Fruit fly (Drosophila melanogaster) whole organism, adult: ENCODE measurements around the gene ATPsynB.

Experiments
- CG12768 ChIP-seq: fragments of 200-800 bp; sonication (Bioruptor generic); optimal IDR thresholded peaks from 2 replicates; lab custom pipeline; 2017; ENCODE audit warnings: missing biosample characterization, missing genetic modification characterization, mild to moderate bottlenecking, moderate library complexity, missing genetic modification reagents
- CG14711 ChIP-seq: fragments of 200-800 bp; sonication (Bioruptor generic); optimal IDR thresholded peaks from 2 replicates; lab custom pipeline; 2018; ENCODE audit warnings: missing biosample characterization, mild to moderate bottlenecking, missing genetic modification characterization, moderate library complexity
- CG7045 ChIP-seq: fragments of 200-800 bp; sonication (Bioruptor generic); optimal IDR thresholded peaks from 2 replicates; lab custom pipeline; 2017; ENCODE audit warnings: missing biosample characterization, mild to moderate bottlenecking, missing genetic modification characterization
- CG7101 ChIP-seq: fragments of 200-800 bp; sonication (Bioruptor generic); optimal IDR thresholded peaks from 2 replicates; lab custom pipeline; 2018; ENCODE audit warnings: missing biosample characterization, mild to moderate bottlenecking, missing genetic modification characterization, moderate library complexity
- Clk ChIP-seq: fragments of 200-800 bp; sonication (Bioruptor generic); optimal IDR thresholded peaks from 2 replicates; lab custom pipeline; 2017; ENCODE audit warnings: missing biosample characterization, missing genetic modification characterization
- Mnt ChIP-seq: fragments of 200-800 bp; sonication (Bioruptor generic); optimal IDR thresholded peaks from 2 replicates; lab custom pipeline; 2016; ENCODE audit warnings: missing biosample characterization, mild to moderate bottlenecking, missing genetic modification characterization
- ovo ChIP-seq: fragments of 200-800 bp; sonication (Bioruptor generic); optimal IDR thresholded peaks from 2 replicates; lab custom pipeline; 2016; ENCODE audit warnings: missing biosample characterization, missing genetic modification characterization
- pad ChIP-seq: fragments of 200-800 bp; sonication (Bioruptor generic); optimal IDR thresholded peaks from 3 replicates; lab custom pipeline; 2017; ENCODE audit warnings: missing biosample characterization, missing genetic modification characterization, mild to moderate bottlenecking, moderate library complexity, missing genetic modification reagents
- tj ChIP-seq: fragments of 200-800 bp; sonication (Bioruptor generic); optimal IDR thresholded peaks from 3 replicates; lab custom pipeline; 2017; ENCODE audit warnings: missing biosample characterization, mild to moderate bottlenecking, missing genetic modification characterization, moderate library complexity

dm6 chr3L:9723108-9723507 is 6.7 kb upstream of the ATPsynB start, which contains the start of the genes nbs and defl:
- TF ChIP-seq Clk (GFP tag; lab: Kevin White, UChicago) = peak; percentile 11
- peak; percentile 48 for TF ChIP-seq CG7045
- peak; percentile 22 for TF ChIP-seq tj (GFP tag; lab: Kevin White, UChicago)
- TF ChIP-seq CG7101 (tag; lab: Kevin White, UChicago) = peak; percentile 67
- peak; percentile 61 for TF ChIP-seq ovo (GFP tag; lab: Kevin White, UChicago)
- peak; percentile 43 for TF ChIP-seq pad
- peak; percentile 40 for TF ChIP-seq CG14711 (tag; lab: Kevin White, UChicago)
- peak; percentile 55 for TF ChIP-seq Mnt (GFP tag; lab: Kevin White, UChicago)
- peak; percentile 65 for TF ChIP-seq CG12768 (GFP tag; lab: Kevin White, UChicago)
